Worm (Caenorhabditis elegans) whole organism, L3 larva: Measurements from ENCODE around the gene aqp-5.

Experiments
- R02D3.7 ChIP-seq: fragments of 150-350 bp; optimal IDR thresholded peaks from 2 replicates; lab custom pipeline; 2014; ENCODE audit warnings: missing biosample characterization, missing genetic modification characterization
- ceh-82 ChIP-seq: fragments of 150-350 bp; optimal IDR thresholded peaks from 2 replicates; lab custom pipeline; 2014; ENCODE audit warnings: missing biosample characterization, missing genetic modification characterization
- ceh-9 ChIP-seq: sonication (generic microtip); optimal IDR thresholded peaks from 2 replicates; lab custom pipeline; 2018; ENCODE audit warnings: missing biosample characterization, missing genetic modification characterization
- egl-27 ChIP-seq: sonication (generic microtip); optimal IDR thresholded peaks from 4 replicates; lab custom pipeline; 2017; ENCODE audit warnings: missing biosample characterization, missing genetic modification reagents, missing genetic modification characterization
- elt-3 ChIP-seq, 3 experiments: fragments of 150-350 bp in 1 of 3; sonication (generic microtip) in 2 of 3; optimal IDR thresholded peaks; 2 replicates in 2 of 3; 4 replicates in 1 of 3; lab custom pipeline; 2014 to 2017; ENCODE audit warnings: missing biosample characterization in 3 of 3, missing genetic modification characterization in 3 of 3
- eor-1 ChIP-seq, 2 experiments: fragments of 150-350 bp; optimal IDR thresholded peaks; 2 replicates each; lab custom pipeline; 2014 to 2018; ENCODE audit warnings: missing biosample characterization in 2 of 2, missing genetic modification characterization in 2 of 2
- fkh-2 ChIP-seq: fragments of 150-350 bp; optimal IDR thresholded peaks from 2 replicates; lab custom pipeline; 2014; ENCODE audit warnings: missing biosample characterization, missing genetic modification reagents, missing genetic modification characterization
- fos-1 ChIP-seq: fragments of 150-350 bp; optimal IDR thresholded peaks from 2 replicates; lab custom pipeline; 2014; ENCODE audit warnings: missing biosample characterization, missing genetic modification characterization
- nhr-11 ChIP-seq: fragments of 150-350 bp; optimal IDR thresholded peaks from 2 replicates; lab custom pipeline; 2014; ENCODE audit warnings: missing biosample characterization, missing genetic modification characterization
- nhr-12 ChIP-seq: fragments of 150-350 bp; optimal IDR thresholded peaks from 2 replicates; lab custom pipeline; 2014; ENCODE audit warnings: missing biosample characterization, missing genetic modification characterization
- nhr-237 ChIP-seq: fragments of 150-350 bp; optimal IDR thresholded peaks from 2 replicates; lab custom pipeline; 2014; ENCODE audit warnings: missing biosample characterization, missing genetic modification characterization
- nhr-25 ChIP-seq: sonication (generic microtip); optimal IDR thresholded peaks from 2 replicates; lab custom pipeline; 2017; ENCODE audit warnings: missing biosample characterization, missing genetic modification characterization
- nhr-43 ChIP-seq: sonication (generic microtip); optimal IDR thresholded peaks from 2 replicates; lab custom pipeline; 2016; ENCODE audit warnings: mild to moderate bottlenecking, missing genetic modification characterization, missing compliant biosample characterization; ENCODE audit not compliant: poor library complexity, severe bottlenecking
- pqm-1 ChIP-seq: fragments of 150-350 bp; optimal IDR thresholded peaks from 2 replicates; lab custom pipeline; 2017; ENCODE audit warnings: missing biosample characterization, missing genetic modification characterization, inconsistent platforms
- sea-2 ChIP-seq: fragments of 150-350 bp; sonication (generic microtip); optimal IDR thresholded peaks from 4 replicates; lab custom pipeline; 2014; ENCODE audit warnings: missing biosample characterization, missing genetic modification reagents, missing genetic modification characterization
- unc-39 ChIP-seq: sonication (generic microtip); optimal IDR thresholded peaks from 4 replicates; lab custom pipeline; 2017; ENCODE audit warnings: missing biosample characterization, missing genetic modification characterization
- zag-1 ChIP-seq: fragments of 150-350 bp; optimal IDR thresholded peaks from 2 replicates; lab custom pipeline; 2014; ENCODE audit warnings: missing biosample characterization, missing genetic modification characterization
- ztf-11 ChIP-seq: fragments of 150-350 bp; optimal IDR thresholded peaks from 2 replicates; lab custom pipeline; 2014; ENCODE audit warnings: missing biosample characterization, missing genetic modification characterization

aqp-5 gene

ce11 chrV:10536808-10537207 is 45.3 kb downstream of the aqp-5 start (continued):
- TF ChIP-seq ceh-9 (no peak), nhr-11 (no peak)

ce11 chrV:10539114-10539513 is 47.6 kb downstream of the aqp-5 start, which contains the start of gene F25D1.8:
TSS of gene F25D1.8 (plus strand) at chrV:10539414.
- TF ChIP-seq pqm-1 (tag; lab: Kevin White, UChicago) (peak; percentile 21), fos-1 (tag; lab: Kevin White, UChicago) (no peak)

ce11 chrV:10540024-10540423 is 48.5 kb downstream of the aqp-5 start, which contains the start of gene degt-1:
TSS of gene degt-1 (plus strand) at chrV:10540324.
- TF ChIP-seq nhr-237 (tag; lab: Kevin White, UChicago), result no peak
- no peak for TF ChIP-seq zag-1 (tag; lab: Kevin White, UChicago)
- no peak for TF ChIP-seq fkh-2 (tag; lab: Kevin White, UChicago)
- TF ChIP-seq sea-2 (GFP tag; lab: Kevin White, UChicago), result no peak
- no peak for TF ChIP-seq eor-1 (tag; optimal IDR thresholded peaks at IDR 0.05; lab: Kevin White, UChicago)
- TF ChIP-seq elt-3 (tag; optimal IDR thresholded peaks at IDR 0.05; lab: Kevin White, UChicago), result no peak
- TF ChIP-seq nhr-25 (tag; lab: Kevin White, UChicago), result no peak
- TF ChIP-seq nhr-43 (tag; lab: Kevin White, UChicago), result no peak
- no peak for TF ChIP-seq nhr-12 (tag; lab: Kevin White, UChicago)
- no peak for TF ChIP-seq unc-39 (tag; lab: Kevin White, UChicago)
- no peak for TF ChIP-seq ztf-11 (tag; lab: Kevin White, UChicago)
- no peak for TF ChIP-seq R02D3.7 (tag; lab: Kevin White, UChicago)
- TF ChIP-seq egl-27 (tag; lab: Kevin White, UChicago), result no peak
- TF ChIP-seq ceh-82 (tag; lab: Kevin White, UChicago), result no peak
- TF ChIP-seq, all 47 proteins: peak for 0
